Fruit fly (Drosophila melanogaster): Measurements from ENCODE around the gene vsg.
A peak's percentile ranks its signal among the peaks of the same experiment; 100 is the strongest.

vsg gene

DNA sequence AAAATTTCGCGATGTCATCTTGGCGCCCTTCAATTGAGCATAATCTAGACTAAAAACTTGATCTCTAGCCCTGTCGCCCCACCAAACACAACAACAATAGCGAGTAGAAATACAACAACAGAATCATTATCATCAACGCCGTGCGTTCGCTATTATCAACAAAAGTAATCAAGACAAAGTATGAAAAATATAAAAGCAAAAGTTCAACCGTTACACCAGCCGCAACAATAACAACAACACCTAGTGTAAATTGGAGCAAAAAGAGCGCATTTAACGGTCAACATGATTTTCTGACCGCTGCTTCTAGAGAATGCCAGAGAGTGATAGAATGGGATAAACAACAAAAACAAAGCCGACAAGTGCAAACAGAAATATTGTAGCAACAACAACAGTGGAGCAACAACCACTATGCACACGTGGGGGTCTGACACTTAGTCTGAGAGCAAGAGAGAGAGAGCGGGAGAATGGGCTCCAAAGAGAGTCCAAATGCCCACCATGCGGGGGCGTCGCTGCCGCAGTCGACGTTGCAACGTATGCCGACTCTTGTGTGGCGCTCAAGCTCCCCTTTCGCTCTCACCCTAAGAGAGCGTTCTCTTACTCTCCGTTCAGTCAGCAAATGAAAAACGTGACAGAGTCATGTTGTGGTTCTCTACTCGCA is 21.8 kb upstream of the vsg start (continued):
- TF ChIP-seq fru (GFP tag; optimal IDR thresholded peaks at IDR 0.05) (no peak), sv (GFP tag; optimal IDR thresholded peaks at IDR 0.05) (no peak), Mio (GFP tag; optimal IDR thresholded peaks at IDR 0.05) (no peak), woc (GFP tag; optimal IDR thresholded peaks at IDR 0.05) (no peak), brk (GFP tag; optimal IDR thresholded peaks at IDR 0.05) (no peak), CrebA (GFP tag; optimal IDR thresholded peaks at IDR 0.05; ENCODE audit: borderline replicate concordance) (peak; percentile 54), pan (optimal IDR thresholded peaks at IDR 0.05) (no peak), HLH106 (tag; optimal IDR thresholded peaks at IDR 0.05) (no peak), lola (GFP tag; optimal IDR thresholded peaks at IDR 0.05) (no peak), Hnf4 (GFP tag; optimal IDR thresholded peaks at IDR 0.05) (no peak), ey (GFP tag; optimal IDR thresholded peaks at IDR 0.05) (no peak), dl (GFP tag; optimal IDR thresholded peaks at IDR 0.05; ENCODE audit: insufficient read depth in 1 of 2, partially characterized antibody in 2 of 2) (peak; percentile 94 to 97), h (GFP tag; optimal IDR thresholded peaks at IDR 0.05) (no peak), Vsx2 (GFP tag; optimal IDR thresholded peaks at IDR 0.05; ENCODE audit: partially characterized antibody) (peak; percentile 82)

DNA sequence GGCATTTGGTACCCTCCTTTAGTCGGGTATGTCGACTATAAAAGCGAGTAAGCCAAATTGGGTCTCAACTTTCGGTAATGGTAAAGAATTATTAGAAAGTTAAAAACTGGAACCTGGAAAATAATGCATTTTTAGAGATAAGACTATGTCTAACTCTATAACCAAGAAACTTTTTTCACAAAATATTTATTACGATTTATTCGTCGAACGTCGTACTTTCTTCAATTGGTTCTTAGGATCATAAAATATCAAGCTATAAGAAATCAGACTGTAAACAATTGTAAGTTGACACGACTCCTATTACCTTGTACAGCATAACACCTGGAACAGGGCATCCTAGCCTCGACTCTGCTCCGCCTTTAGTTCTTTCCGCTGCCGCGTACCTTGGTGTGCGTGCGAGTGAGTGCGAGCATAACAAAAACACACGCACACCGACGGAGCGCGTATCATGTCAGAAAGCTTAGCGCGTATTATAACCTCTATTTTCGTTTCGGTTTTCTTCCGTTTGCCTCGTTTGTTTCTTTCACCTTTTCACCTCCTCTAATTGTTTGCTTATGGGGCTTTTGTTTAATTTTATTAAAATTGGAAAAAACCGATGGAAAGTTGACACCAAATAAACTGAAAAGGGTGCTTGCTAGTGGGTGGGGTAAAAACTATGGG is 21.1 kb upstream of the vsg start:
- peak; percentile 64 for TF ChIP-seq dsf (GFP tag; optimal IDR thresholded peaks at IDR 0.05; ENCODE audit: borderline replicate concordance)
- TF ChIP-seq N (GFP tag; optimal IDR thresholded peaks at IDR 0.05) = peak; percentile 16
- TF ChIP-seq HLH106 (tag; optimal IDR thresholded peaks at IDR 0.05) = peak; percentile 91
- no peak for TF ChIP-seq CrebA (GFP tag; optimal IDR thresholded peaks at IDR 0.05; ENCODE audit: borderline replicate concordance)
- peak; percentile 83 for TF ChIP-seq CG32264 (GFP tag; optimal IDR thresholded peaks at IDR 0.05)
- no peak for TF ChIP-seq Abd-B (GFP tag; optimal IDR thresholded peaks at IDR 0.05)
- peak; percentile 71 for TF ChIP-seq Mio (GFP tag; optimal IDR thresholded peaks at IDR 0.05)
- TF ChIP-seq Sp1 (GFP tag; optimal IDR thresholded peaks at IDR 0.05) = peak; percentile 93
- no peak for TF ChIP-seq Dfd (GFP tag; optimal IDR thresholded peaks at IDR 0.05)
- no peak for TF ChIP-seq jim (GFP tag; optimal IDR thresholded peaks at IDR 0.05)
- TF ChIP-seq h (GFP tag; optimal IDR thresholded peaks at IDR 0.05) = peak; percentile 95
- no peak for TF ChIP-seq GATAd (GFP tag; optimal IDR thresholded peaks at IDR 0.05)
- peak; percentile 96 for TF ChIP-seq fru (GFP tag; optimal IDR thresholded peaks at IDR 0.05)
- peak; percentile 99 for TF ChIP-seq woc (GFP tag; optimal IDR thresholded peaks at IDR 0.05)
- peak; percentile 80 for TF ChIP-seq Hnf4 (GFP tag; optimal IDR thresholded peaks at IDR 0.05)
- no peak for TF ChIP-seq lola (GFP tag; optimal IDR thresholded peaks at IDR 0.05)
- TF ChIP-seq sage (GFP tag; optimal IDR thresholded peaks at IDR 0.05) = peak; percentile 72
- peak; percentile 89 for TF ChIP-seq tai (GFP tag; optimal IDR thresholded peaks at IDR 0.05)
- TF ChIP-seq pan (optimal IDR thresholded peaks at IDR 0.05) = peak; percentile 75
- TF ChIP-seq br (GFP tag; optimal IDR thresholded peaks at IDR 0.05) = peak; percentile 95
- TF ChIP-seq Dif (GFP tag; optimal IDR thresholded peaks at IDR 0.05; ENCODE audit: partially characterized antibody) = no peak
- TF ChIP-seq Vsx2 (GFP tag; optimal IDR thresholded peaks at IDR 0.05; ENCODE audit: partially characterized antibody) = no peak
- TF ChIP-seq Jra (GFP tag; optimal IDR thresholded peaks at IDR 0.05) = peak; percentile 85
- TF ChIP-seq foxo (GFP tag; optimal IDR thresholded peaks at IDR 0.05) = peak; percentile 55 to 95
- TF ChIP-seq ey (GFP tag; optimal IDR thresholded peaks at IDR 0.05) = peak; percentile 95
- TF ChIP-seq psq (GFP tag; optimal IDR thresholded peaks at IDR 0.05) = peak; percentile 93
- TF ChIP-seq OdsH (GFP tag; optimal IDR thresholded peaks at IDR 0.05) = peak; percentile 96
- peak; percentile 29 for TF ChIP-seq Rel (GFP tag; optimal IDR thresholded peaks at IDR 0.05)
- peak; percentile 36 for TF ChIP-seq Rel (tag; optimal IDR thresholded peaks at IDR 0.05)
- no peak for TF ChIP-seq usp (GFP tag; optimal IDR thresholded peaks at IDR 0.05)
- no peak for TF ChIP-seq Myc (optimal IDR thresholded peaks at IDR 0.05)
- no peak for TF ChIP-seq Hr83 (GFP tag; optimal IDR thresholded peaks at IDR 0.05; ENCODE audit: poor library complexity, severe bottlenecking)
- peak; percentile 94 for TF ChIP-seq dmrt93B (GFP tag; optimal IDR thresholded peaks at IDR 0.05)
- peak; percentile 85 for TF ChIP-seq CG9705 (GFP tag; optimal IDR thresholded peaks at IDR 0.05)
- no peak for TF ChIP-seq dl (GFP tag; optimal IDR thresholded peaks at IDR 0.05; ENCODE audit: insufficient read depth in 1 of 2, partially characterized antibody in 2 of 2)
- TF ChIP-seq rgr (GFP tag; optimal IDR thresholded peaks at IDR 0.05) = peak; percentile 93
- TF ChIP-seq brk (GFP tag; optimal IDR thresholded peaks at IDR 0.05) = peak; percentile 79
- TF ChIP-seq Hr78 (GFP tag; optimal IDR thresholded peaks at IDR 0.05) = no peak
- TF ChIP-seq sv (GFP tag; optimal IDR thresholded peaks at IDR 0.05) = peak; percentile 92

All from whole organism, wandering third instar larva.